Fruit fly (Drosophila melanogaster): ENCODE measurements around the gene Cip4.

dm6 chr3L:4401241-4401640, 37.3 kb upstream of the Cip4 start:
- no peak for TF ChIP-seq CG8478 (optimal IDR thresholded peaks at IDR 0.05)
- no peak for TF ChIP-seq psq (optimal IDR thresholded peaks at IDR 0.05)
